Worm (Caenorhabditis elegans) whole organism, L2 larva: ENCODE measurements around the gene F57B1.1.

Source experiments
- C34F6.9 ChIP-seq: fragments of 150-350 bp; optimal IDR thresholded peaks from 2 replicates; lab custom pipeline; 2014; ENCODE audit warnings: missing biosample characterization, missing genetic modification characterization
- F13H6.1 ChIP-seq: sonication (generic microtip); optimal IDR thresholded peaks from 2 replicates; lab custom pipeline; 2016; ENCODE audit warnings: missing genetic modification characterization, missing compliant biosample characterization
- R02D3.7 ChIP-seq: fragments of 150-350 bp; optimal IDR thresholded peaks from 2 replicates; lab custom pipeline; 2014; ENCODE audit warnings: missing biosample characterization, missing genetic modification characterization
- alr-1 ChIP-seq: fragments of 150-350 bp; optimal IDR thresholded peaks from 2 replicates; lab custom pipeline; 2014; ENCODE audit warnings: missing biosample characterization, missing genetic modification characterization
- blmp-1 ChIP-seq: sonication (generic microtip); optimal IDR thresholded peaks from 2 replicates; lab custom pipeline; 2017; ENCODE audit warnings: missing genetic modification characterization, mild to moderate bottlenecking, missing compliant biosample characterization, antibody characterized with exemption, moderate library complexity; ENCODE audit not compliant: insufficient read depth
- ceh-82 ChIP-seq: fragments of 150-350 bp; optimal IDR thresholded peaks from 2 replicates; lab custom pipeline; 2014; ENCODE audit warnings: missing biosample characterization, missing genetic modification characterization
- dmd-4 ChIP-seq: sonication (generic microtip); optimal IDR thresholded peaks from 2 replicates; lab custom pipeline; 2017; ENCODE audit warnings: missing biosample characterization, missing genetic modification characterization
- egl-27 ChIP-seq: sonication (generic microtip); optimal IDR thresholded peaks from 3 replicates; lab custom pipeline; 2017; ENCODE audit warnings: missing biosample characterization, missing genetic modification reagents, missing genetic modification characterization
- elt-1 ChIP-seq: fragments of 150-350 bp; optimal IDR thresholded peaks from 2 replicates; lab custom pipeline; 2014; ENCODE audit warnings: missing biosample characterization, missing genetic modification characterization
- elt-3 ChIP-seq: sonication (generic microtip); optimal IDR thresholded peaks from 2 replicates; lab custom pipeline; 2017; ENCODE audit warnings: missing biosample characterization, missing genetic modification characterization
- lin-13 ChIP-seq: fragments of 150-350 bp; optimal IDR thresholded peaks from 2 replicates; lab custom pipeline; 2014; ENCODE audit warnings: missing biosample characterization, missing genetic modification reagents, missing genetic modification characterization
- lin-39 ChIP-seq: fragments of 150-350 bp; optimal IDR thresholded peaks from 2 replicates; lab custom pipeline; 2014; ENCODE audit warnings: missing biosample characterization, missing genetic modification reagents, missing genetic modification characterization
- mab-5 ChIP-seq: fragments of 150-350 bp; optimal IDR thresholded peaks from 2 replicates; lab custom pipeline; 2014; ENCODE audit warnings: missing biosample characterization, missing genetic modification characterization
- mbf-1 ChIP-seq: sonication (generic microtip); optimal IDR thresholded peaks from 2 replicates; lab custom pipeline; 2017; ENCODE audit warnings: missing biosample characterization, missing genetic modification characterization
- mdl-1 ChIP-seq, 2 experiments: fragments of 150-350 bp in 1 of 2; sonication (generic microtip) in 1 of 2; optimal IDR thresholded peaks; 2 replicates each; lab custom pipeline; 2017; ENCODE audit warnings: missing biosample characterization in 2 of 2, missing genetic modification characterization in 2 of 2
- nhr-11 ChIP-seq: fragments of 150-350 bp; optimal IDR thresholded peaks from 2 replicates; lab custom pipeline; 2014; ENCODE audit warnings: missing biosample characterization, missing genetic modification characterization
- nhr-12 ChIP-seq: fragments of 150-350 bp; optimal IDR thresholded peaks from 2 replicates; lab custom pipeline; 2014; ENCODE audit warnings: missing biosample characterization, missing genetic modification characterization
- nhr-129 ChIP-seq: fragments of 150-350 bp; optimal IDR thresholded peaks from 2 replicates; lab custom pipeline; 2014; ENCODE audit warnings: missing biosample characterization, missing genetic modification characterization
- nhr-21 ChIP-seq: fragments of 150-350 bp; optimal IDR thresholded peaks from 2 replicates; lab custom pipeline; 2014; ENCODE audit warnings: missing biosample characterization, missing genetic modification characterization
- nhr-23 ChIP-seq: fragments of 150-350 bp; optimal IDR thresholded peaks from 2 replicates; lab custom pipeline; 2014; ENCODE audit warnings: missing biosample characterization, missing genetic modification reagents, missing genetic modification characterization
- nhr-237 ChIP-seq: fragments of 150-350 bp; optimal IDR thresholded peaks from 2 replicates; lab custom pipeline; 2014; ENCODE audit warnings: missing biosample characterization, missing genetic modification characterization
- nhr-25 ChIP-seq: fragments of 150-350 bp; sonication (generic microtip); optimal IDR thresholded peaks from 3 replicates; lab custom pipeline; 2014; ENCODE audit warnings: missing biosample characterization, missing genetic modification characterization
- nhr-6 ChIP-seq: fragments of 150-350 bp; optimal IDR thresholded peaks from 2 replicates; lab custom pipeline; 2014; ENCODE audit warnings: missing biosample characterization, missing genetic modification characterization
- nhr-77 ChIP-seq: fragments of 150-350 bp; optimal IDR thresholded peaks from 2 replicates; lab custom pipeline; 2014; ENCODE audit warnings: missing biosample characterization, missing genetic modification characterization
- peb-1 ChIP-seq: fragments of 150-350 bp; optimal IDR thresholded peaks from 2 replicates; lab custom pipeline; 2014; ENCODE audit warnings: missing biosample characterization, missing genetic modification characterization
- sem-4 ChIP-seq: fragments of 150-350 bp; optimal IDR thresholded peaks from 2 replicates; lab custom pipeline; 2014; ENCODE audit warnings: missing biosample characterization, missing genetic modification reagents, missing genetic modification characterization
- sma-9 ChIP-seq, 2 experiments: fragments of 150-350 bp in 1 of 2; sonication (generic microtip) in 1 of 2; optimal IDR thresholded peaks; 2 replicates each; lab custom pipeline; 2014 to 2016; ENCODE audit warnings: missing genetic modification characterization in 2 of 2, mild to moderate bottlenecking in 1 of 2, missing biosample characterization in 1 of 2, missing compliant biosample characterization in 1 of 2, missing genetic modification reagents in 1 of 2, moderate library complexity in 1 of 2
- snpc-4 ChIP-seq: fragments of 150-350 bp; optimal IDR thresholded peaks from 2 replicates; lab custom pipeline; 2014; ENCODE audit warnings: missing biosample characterization, missing genetic modification characterization
- unc-39 ChIP-seq: fragments of 150-350 bp; optimal IDR thresholded peaks from 2 replicates; lab custom pipeline; 2014; ENCODE audit warnings: missing biosample characterization, missing genetic modification characterization
- unc-55 ChIP-seq: fragments of 150-350 bp; sonication (generic microtip); optimal IDR thresholded peaks from 3 replicates; lab custom pipeline; 2014; ENCODE audit warnings: missing biosample characterization, missing genetic modification reagents, missing genetic modification characterization
- zag-1 ChIP-seq: fragments of 150-350 bp; optimal IDR thresholded peaks from 2 replicates; lab custom pipeline; 2014; ENCODE audit warnings: missing biosample characterization, missing genetic modification characterization
- ztf-11 ChIP-seq: sonication (generic microtip); optimal IDR thresholded peaks from 2 replicates; lab custom pipeline; 2017; ENCODE audit warnings: missing biosample characterization, missing genetic modification characterization
- ztf-4 ChIP-seq: fragments of 150-350 bp; optimal IDR thresholded peaks from 2 replicates; lab custom pipeline; 2014; ENCODE audit warnings: missing biosample characterization, missing genetic modification characterization

The F57B1.1 gene

DNA sequence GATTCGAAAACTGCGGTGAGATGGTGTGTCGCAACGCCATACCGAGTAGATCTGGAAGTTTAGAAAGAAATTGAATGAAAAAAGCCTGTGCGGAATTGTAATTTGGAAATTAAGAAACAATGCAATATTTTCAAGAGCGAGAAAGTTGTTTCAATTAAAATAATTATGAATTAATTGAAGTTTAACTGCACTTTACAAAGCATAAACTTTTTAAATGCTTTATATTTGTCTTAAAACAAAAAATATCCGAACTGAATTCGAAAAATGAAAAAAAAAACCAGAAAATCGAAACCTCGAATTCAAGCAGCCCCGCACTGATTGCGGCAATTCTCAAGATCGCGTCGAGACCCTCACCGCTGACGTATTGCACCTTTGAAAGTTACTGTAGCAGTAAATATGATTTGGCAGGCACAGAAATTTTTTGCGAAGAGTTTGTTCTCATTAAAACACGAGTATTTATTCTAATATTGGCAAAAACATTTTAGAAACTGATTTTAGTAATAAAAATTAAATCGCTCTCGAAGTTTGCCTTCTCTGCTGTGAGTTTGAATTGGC lies 1.9 kb downstream of the F57B1.1 start, which contains the start of gene sun-1:
sun-1 (minus strand) TSS at position 51 of the 555 bp plus-strand sequence.
- TF ChIP-seq egl-27 (no peak), nhr-77 (tag; lab: Kevin White, UChicago) (no peak), blmp-1 (tag; lab: Kevin White, UChicago) (no peak), nhr-25 (no peak), sma-9 (GFP tag; optimal IDR thresholded peaks at IDR 0.05; lab: Kevin White, UChicago) (no peak), sma-9 (tag; optimal IDR thresholded peaks at IDR 0.05; lab: Kevin White, UChicago) (no peak), sem-4 (no peak), mab-5 (no peak), F13H6.1 (tag; lab: Kevin White, UChicago) (no peak), C34F6.9 (no peak), mbf-1 (tag; lab: Kevin White, UChicago) (no peak), elt-1 (no peak), lin-39 (tag; lab: Kevin White, UChicago) (no peak), alr-1 (tag; lab: Kevin White, UChicago) (no peak), nhr-6 (no peak), unc-39 (tag; lab: Kevin White, UChicago) (no peak), R02D3.7 (tag; lab: Kevin White, UChicago) (no peak), peb-1 (tag; lab: Kevin White, UChicago) (no peak), nhr-237 (tag; lab: Kevin White, UChicago) (no peak), snpc-4 (tag; lab: Kevin White, UChicago) (no peak)

DNA sequence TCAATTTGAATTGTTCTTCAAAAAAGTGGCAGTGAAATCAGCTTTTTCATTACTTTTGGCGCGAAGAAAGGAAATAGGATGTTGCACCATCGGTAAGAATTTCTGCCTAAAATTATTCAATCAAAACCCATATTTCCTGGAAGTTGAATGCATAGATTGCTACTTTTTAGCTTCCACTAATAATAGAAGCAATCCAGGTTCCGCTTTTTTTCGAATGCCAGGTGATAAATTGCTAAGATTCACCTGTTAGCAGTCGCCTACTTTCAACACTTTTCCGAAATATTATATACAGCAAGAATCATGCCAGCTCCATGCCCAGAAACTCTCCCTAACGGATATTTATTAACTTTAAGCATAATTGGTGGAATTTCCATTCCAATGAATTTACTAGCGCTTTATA lies 10.1 kb downstream of the F57B1.1 start, which contains the start of gene sri-6:
sri-6 (plus strand) TSS at position 301 of the 400 bp plus-strand sequence.
- TF ChIP-seq nhr-129 (tag; lab: Kevin White, UChicago), result no peak
- no peak for TF ChIP-seq nhr-12 (tag; lab: Kevin White, UChicago)
- TF ChIP-seq nhr-25, result no peak
- TF ChIP-seq blmp-1 (tag; lab: Kevin White, UChicago), result no peak
- no peak for TF ChIP-seq egl-27
- no peak for TF ChIP-seq nhr-11
- no peak for TF ChIP-seq elt-1
- TF ChIP-seq snpc-4 (tag; lab: Kevin White, UChicago), result no peak
- TF ChIP-seq nhr-23, result no peak
- TF ChIP-seq ceh-82 (tag; lab: Kevin White, UChicago), result no peak
- no peak for TF ChIP-seq sem-4
- TF ChIP-seq F13H6.1 (tag; lab: Kevin White, UChicago), result no peak
- no peak for TF ChIP-seq C34F6.9
- no peak for TF ChIP-seq mdl-1 (tag; optimal IDR thresholded peaks at IDR 0.05; lab: Kevin White, UChicago)
- no peak for TF ChIP-seq alr-1 (tag; lab: Kevin White, UChicago)
- no peak for TF ChIP-seq unc-39 (tag; lab: Kevin White, UChicago)
- no peak for TF ChIP-seq nhr-237 (tag; lab: Kevin White, UChicago)
- TF ChIP-seq peb-1 (tag; lab: Kevin White, UChicago), result no peak
- no peak for TF ChIP-seq ztf-11 (tag; lab: Kevin White, UChicago)
- TF ChIP-seq unc-55 (GFP tag; lab: Kevin White, UChicago), result no peak
- TF ChIP-seq, all 48 proteins: peak for 0

DNA sequence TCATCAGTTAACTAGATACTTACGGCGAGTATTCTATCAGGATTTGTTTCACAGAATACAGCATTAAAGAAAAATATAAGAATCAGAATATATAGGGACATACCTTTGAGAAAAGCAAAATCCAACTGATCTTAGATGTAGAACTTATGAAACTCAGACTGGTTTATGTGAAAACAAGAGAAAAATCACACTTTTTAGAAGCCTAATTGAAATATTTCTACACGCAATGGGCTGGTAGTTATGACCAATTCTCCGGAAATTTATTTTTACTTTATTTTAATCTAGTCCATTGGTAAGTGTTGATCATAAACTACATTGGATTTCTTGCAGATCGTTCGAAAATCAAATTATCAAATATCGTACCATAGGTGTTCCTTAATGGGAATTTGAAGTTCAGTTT lies 11.3 kb downstream of the F57B1.1 start, which contains the start of gene T09E8.4:
T09E8.4 (minus strand) TSS at position 101 of the 400 bp plus-strand sequence.
- TF ChIP-seq lin-13 (GFP tag; lab: Kevin White, UChicago) (no peak), mab-5 (no peak)

DNA sequence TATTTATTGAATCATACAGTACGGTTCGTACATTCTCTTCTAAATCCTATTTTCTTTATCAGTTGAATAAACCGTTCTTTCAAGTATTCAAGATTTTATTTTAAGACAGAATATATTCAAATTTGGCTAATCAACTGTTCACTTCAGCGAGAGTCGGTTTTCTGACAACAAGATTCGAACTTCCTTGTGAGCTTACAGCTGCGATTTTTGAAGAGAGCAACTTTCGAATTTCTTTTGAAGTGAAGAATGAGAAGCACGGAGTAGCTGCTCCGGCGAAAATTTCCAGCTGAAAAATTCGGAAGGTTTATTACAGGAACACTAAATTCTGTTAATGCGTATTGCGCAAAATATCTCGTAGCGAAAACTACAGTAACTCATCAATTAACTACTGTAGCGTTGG lies 14.0 kb downstream of the F57B1.1 start:
- no peak for TF ChIP-seq nhr-25
- TF ChIP-seq mbf-1 (tag; lab: Kevin White, UChicago), result no peak
- no peak for TF ChIP-seq F13H6.1 (tag; lab: Kevin White, UChicago)

DNA sequence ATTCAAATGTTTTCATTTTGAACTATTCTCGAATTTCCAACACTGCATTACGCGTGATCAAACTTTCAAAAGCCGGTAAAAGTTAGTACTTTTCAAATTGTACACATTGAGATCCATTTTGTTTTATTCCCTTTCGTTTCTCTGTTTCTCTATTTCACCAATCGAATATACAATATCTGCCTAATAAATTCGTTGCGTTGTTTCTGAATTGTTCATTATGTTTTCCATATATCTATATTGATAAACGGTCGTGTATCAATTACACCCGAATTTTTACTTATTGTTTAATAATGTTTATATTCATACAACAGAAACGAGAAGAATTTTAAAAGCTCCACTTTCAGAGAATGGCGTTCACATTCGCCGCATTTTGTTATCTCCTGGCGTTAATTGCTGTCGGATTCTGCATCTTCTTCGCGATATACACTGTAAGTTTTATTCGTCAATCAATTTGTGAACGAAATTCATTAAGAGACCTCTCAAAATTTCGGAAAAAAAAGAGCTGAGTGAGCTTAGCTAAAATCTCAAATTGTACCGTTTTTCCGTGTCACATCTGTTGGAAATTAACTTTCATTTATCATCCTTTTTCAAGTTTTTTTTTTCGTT lies 15.4 kb downstream of the F57B1.1 start, which contains the start of gene cni-1:
cni-1 (plus strand) TSS at position 345 of the 606 bp plus-strand sequence.
- TF ChIP-seq elt-3 (tag; lab: Kevin White, UChicago), result no peak
- no peak for TF ChIP-seq snpc-4 (tag; lab: Kevin White, UChicago)
- TF ChIP-seq ztf-4 (tag; lab: Kevin White, UChicago), result no peak
- TF ChIP-seq nhr-21 (tag; lab: Kevin White, UChicago), result no peak
- TF ChIP-seq dmd-4 (tag; lab: Kevin White, UChicago), result no peak
- TF ChIP-seq zag-1 (tag; lab: Kevin White, UChicago), result no peak
- TF ChIP-seq ztf-11 (tag; lab: Kevin White, UChicago), result no peak
